Worm (Caenorhabditis elegans): ENCODE results near the gene hlh-12.

- TF ChIP-seq him-1 (tag; optimal IDR thresholded peaks at IDR 0.05) (no peak), W03F9.2 (tag; optimal IDR thresholded peaks at IDR 0.05) (no peak)
Observed at ce11 chrIV:8514546-8514945, 35.3 kb upstream of the hlh-12 start.

Data from whole organism, L4/young adult.